Worm (Caenorhabditis elegans) whole organism, young adult: ENCODE measurements around the gene lgc-39.

Experiments used
- B0019.2 ChIP-seq: fragments of 200-800 bp; sonication (Bioruptor generic); conservative IDR thresholded peaks from 2 replicates; pipeline ENCODE4 v1.3.6; 2022; ENCODE audit warnings: missing genetic modification reagents, missing genetic modification characterization, missing compliant biosample characterization
- C06A6.2 ChIP-seq: fragments of 200-800 bp; sonication (Bioruptor generic); conservative IDR thresholded peaks from 2 replicates; pipeline ENCODE4 v1.3.6; 2022; ENCODE audit warnings: missing genetic modification characterization, missing compliant biosample characterization
- F55B11.4 ChIP-seq: sonication (generic microtip); optimal IDR thresholded peaks from 2 replicates; lab custom pipeline; 2016; ENCODE audit warnings: missing compliant biosample characterization, missing genetic modification characterization, borderline replicate concordance; ENCODE audit not compliant: insufficient read depth
- K12H6.12 ChIP-seq: fragments of 200-800 bp; sonication (Bioruptor generic); optimal IDR thresholded peaks from 2 replicates; lab custom pipeline; 2018; ENCODE audit warnings: mild to moderate bottlenecking, missing genetic modification characterization, missing compliant biosample characterization
- Y79H2A.3 ChIP-seq: fragments of 200-800 bp; sonication (Bioruptor generic); conservative IDR thresholded peaks from 2 replicates; pipeline ENCODE4 v1.3.6; 2022; ENCODE audit warnings: missing genetic modification reagents, missing genetic modification characterization, missing compliant biosample characterization
- ZK185.1 ChIP-seq: sonication (generic microtip); optimal IDR thresholded peaks from 2 replicates; lab custom pipeline; 2016; ENCODE audit warnings: mild to moderate bottlenecking, missing genetic modification characterization, missing compliant biosample characterization; ENCODE audit not compliant: poor library complexity, severe bottlenecking
- ama-1 ChIP-seq, 3 experiments: fragments of 150-350 bp in 1 of 3; sonication (generic microtip) in 2 of 3; optimal IDR thresholded peaks; 2 replicates each; lab custom pipeline; 2014 to 2018; ENCODE audit warnings: missing biosample characterization in 2 of 3, missing genetic modification characterization in 2 of 3, missing genetic modification reagents in 2 of 3
- atf-7 ChIP-seq: sonication (generic microtip); optimal IDR thresholded peaks from 2 replicates; lab custom pipeline; 2017; ENCODE audit warnings: mild to moderate bottlenecking, missing genetic modification characterization, missing compliant biosample characterization
- bed-2 ChIP-seq: fragments of 200-800 bp; sonication (Bioruptor generic); IDR thresholded peaks from 2 replicates; pipeline ENCODE4 v1.3.6; 2022; ENCODE audit warnings: missing genetic modification reagents, missing genetic modification characterization, missing compliant biosample characterization
- cebp-1 ChIP-seq, 2 experiments: fragments of 200-800 bp in 1 of 2; sonication (Bioruptor generic) in 1 of 2; sonication (generic microtip) in 1 of 2; IDR thresholded peaks in 1 of 2; optimal IDR thresholded peaks in 1 of 2; 2 replicates each; pipeline versions ENCODE4 v1.3.6 to Lab custom; 2017 to 2022; ENCODE audit warnings: missing compliant biosample characterization in 2 of 2, missing genetic modification characterization in 2 of 2, mild to moderate bottlenecking in 1 of 2, missing genetic modification reagents in 1 of 2, moderate library complexity in 1 of 2
- ceh-91 ChIP-seq: fragments of 200-800 bp; sonication (Bioruptor generic); IDR thresholded peaks from 2 replicates; pipeline ENCODE4 v1.3.6; 2022; ENCODE audit warnings: missing genetic modification reagents, missing genetic modification characterization, missing compliant biosample characterization
- dpl-1 ChIP-seq: fragments of 150-350 bp; optimal IDR thresholded peaks from 2 replicates; lab custom pipeline; 2014; ENCODE audit warnings: missing biosample characterization, missing genetic modification reagents, missing genetic modification characterization
- efl-1 ChIP-seq: fragments of 150-350 bp; optimal IDR thresholded peaks from 2 replicates; lab custom pipeline; 2014; ENCODE audit warnings: missing biosample characterization, missing genetic modification reagents, missing genetic modification characterization
- ekl-4 ChIP-seq: fragments of 200-800 bp; sonication (Bioruptor generic); IDR thresholded peaks from 2 replicates; pipeline ENCODE4 v1.3.6; 2022; ENCODE audit warnings: missing genetic modification reagents, missing genetic modification characterization, missing compliant biosample characterization
- fkh-3 ChIP-seq: sonication (generic microtip); optimal IDR thresholded peaks from 2 replicates; lab custom pipeline; 2016; ENCODE audit warnings: mild to moderate bottlenecking, missing genetic modification characterization, missing compliant biosample characterization
- hlh-26 ChIP-seq: fragments of 200-800 bp; sonication (Bioruptor generic); conservative IDR thresholded peaks from 2 replicates; pipeline ENCODE4 v1.3.6; 2022; ENCODE audit warnings: missing genetic modification reagents, missing genetic modification characterization, missing compliant biosample characterization
- lag-1 ChIP-seq: fragments of 200-800 bp; sonication (Bioruptor generic); IDR thresholded peaks from 2 replicates; pipeline ENCODE4 v1.3.6; 2022; ENCODE audit warnings: missing genetic modification reagents, missing genetic modification characterization, missing compliant biosample characterization
- let-526 ChIP-seq: fragments of 200-800 bp; sonication (Bioruptor generic); IDR thresholded peaks from 2 replicates; pipeline ENCODE4 v1.3.6; 2022; ENCODE audit warnings: missing genetic modification reagents, missing genetic modification characterization, missing compliant biosample characterization
- lin-40 ChIP-seq: sonication (generic microtip); optimal IDR thresholded peaks from 2 replicates; lab custom pipeline; 2016; ENCODE audit warnings: missing genetic modification characterization, mild to moderate bottlenecking, missing compliant biosample characterization, missing genotype, missing genetic modification reagents
- lsl-1 ChIP-seq: fragments of 200-800 bp; sonication (Bioruptor generic); optimal IDR thresholded peaks from 2 replicates; lab custom pipeline; 2018; ENCODE audit warnings: mild to moderate bottlenecking, missing genetic modification characterization, moderate library complexity, missing compliant biosample characterization
- madf-3 ChIP-seq: fragments of 200-800 bp; sonication (Bioruptor generic); IDR thresholded peaks from 2 replicates; pipeline ENCODE4 v1.3.6; 2022; ENCODE audit warnings: missing genetic modification reagents, missing genetic modification characterization, missing compliant biosample characterization
- mel-28 ChIP-seq: sonication (generic microtip); optimal IDR thresholded peaks from 2 replicates; lab custom pipeline; 2016; ENCODE audit warnings: borderline replicate concordance, mild to moderate bottlenecking, missing genetic modification characterization, missing compliant biosample characterization
- nhr-80 ChIP-seq: sonication (generic microtip); optimal IDR thresholded peaks from 2 replicates; lab custom pipeline; 2016; ENCODE audit warnings: missing genetic modification characterization, missing compliant biosample characterization
- nhr-90 ChIP-seq: sonication (generic microtip); optimal IDR thresholded peaks from 2 replicates; lab custom pipeline; 2016; ENCODE audit warnings: missing genotype, mild to moderate bottlenecking, missing genetic modification characterization, missing compliant biosample characterization
- rcor-1 ChIP-seq: fragments of 200-800 bp; sonication (Bioruptor generic); IDR thresholded peaks from 2 replicates; pipeline ENCODE4 v1.3.6; 2022; ENCODE audit warnings: missing genetic modification reagents, missing genetic modification characterization, missing compliant biosample characterization
- sea-2 ChIP-seq: fragments of 200-800 bp; sonication (Bioruptor generic); IDR thresholded peaks from 2 replicates; pipeline ENCODE4 v1.3.6; 2022; ENCODE audit warnings: missing genetic modification characterization, missing compliant biosample characterization
- snpc-4 ChIP-seq, 5 experiments: fragments of 150-350 bp in 1 of 5; sonication (generic microtip) in 4 of 5; optimal IDR thresholded peaks; 2 replicates each; lab custom pipeline; 2014 to 2018; ENCODE audit warnings: missing genetic modification characterization in 5 of 5, missing biosample characterization in 3 of 5, antibody characterized with exemption in 2 of 5, mild to moderate bottlenecking in 2 of 5, missing compliant biosample characterization in 2 of 5, missing genotype in 2 of 5, moderate library complexity in 2 of 5, missing genetic modification reagents in 1 of 5
- tbx-9 ChIP-seq: sonication (generic microtip); optimal IDR thresholded peaks from 2 replicates; lab custom pipeline; 2016; ENCODE audit warnings: borderline replicate concordance, missing genetic modification characterization, inconsistent platforms, missing compliant biosample characterization
- zim-3 ChIP-seq: sonication (generic microtip); optimal IDR thresholded peaks from 2 replicates; lab custom pipeline; 2017; ENCODE audit warnings: mild to moderate bottlenecking, missing genetic modification characterization, moderate library complexity, missing compliant biosample characterization
- ztf-22 ChIP-seq: fragments of 200-800 bp; sonication (Bioruptor generic); optimal IDR thresholded peaks from 2 replicates; lab custom pipeline; 2018; ENCODE audit warnings: mild to moderate bottlenecking, missing genetic modification characterization, moderate library complexity, missing compliant biosample characterization
- ztf-25 ChIP-seq: fragments of 200-800 bp; sonication (Bioruptor generic); IDR thresholded peaks from 2 replicates; pipeline ENCODE4 v1.3.6; 2022; ENCODE audit warnings: missing genetic modification reagents, missing genetic modification characterization, missing compliant biosample characterization
- ztf-26 ChIP-seq: sonication (generic microtip); optimal IDR thresholded peaks from 2 replicates; lab custom pipeline; 2017; ENCODE audit warnings: missing genetic modification characterization, missing compliant biosample characterization
- ztf-3 ChIP-seq: fragments of 200-800 bp; sonication (Bioruptor generic); optimal IDR thresholded peaks from 2 replicates; lab custom pipeline; 2018; ENCODE audit warnings: mild to moderate bottlenecking, missing genetic modification characterization, missing compliant biosample characterization

lgc-39 gene

DNA sequence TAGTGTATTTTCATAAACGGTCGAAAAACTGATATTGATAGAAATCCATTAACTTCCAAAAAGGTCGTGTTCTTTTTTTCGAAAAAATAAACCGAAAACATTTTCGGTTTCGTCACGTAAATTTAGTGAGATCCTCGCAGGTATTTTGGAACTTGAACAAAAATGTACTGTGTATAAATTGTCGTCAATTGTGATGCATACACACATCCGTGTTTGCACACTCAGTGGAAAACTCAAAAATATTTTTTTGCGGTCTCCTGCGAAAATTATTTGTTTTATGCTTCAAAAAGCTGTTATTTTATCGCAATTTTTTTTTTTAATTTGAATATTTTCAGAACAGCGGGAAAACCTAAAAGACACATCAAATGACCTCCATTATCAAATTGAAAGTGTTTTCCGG is 3.5 kb downstream of the lgc-39 start, which contains the start of gene cpsf-2:
cpsf-2 (plus strand) TSS at position 330 of the 400 bp plus-strand sequence.
- TF ChIP-seq tbx-9 (tag; lab: Kevin White, UChicago) = no peak
- TF ChIP-seq F55B11.4 = no peak
- TF ChIP-seq nhr-90 (tag; lab: Kevin White, UChicago) = no peak
- TF ChIP-seq efl-1 = peak; percentile 3
- TF ChIP-seq, all 124 proteins: peak for 1

DNA sequence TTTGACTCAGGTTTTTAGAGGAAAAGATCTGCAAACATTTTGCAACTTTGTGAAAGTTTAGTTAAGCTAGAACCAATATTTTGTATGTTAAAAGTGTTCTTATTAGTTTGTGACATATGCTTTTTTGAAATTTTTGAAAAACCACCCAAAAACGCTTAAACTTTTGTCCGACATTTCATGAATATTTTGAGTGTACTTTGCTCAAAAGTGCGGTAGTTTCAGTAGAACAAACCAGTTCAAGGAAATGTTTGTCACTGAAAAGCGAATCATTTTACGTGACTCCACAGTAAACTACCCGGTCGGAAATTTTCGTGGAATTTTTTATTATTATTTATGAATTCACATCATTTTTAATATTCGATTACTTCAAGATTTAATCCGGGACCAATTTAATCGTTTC is 9.2 kb downstream of the lgc-39 start, which contains the start of gene pitr-5:
pitr-5 (plus strand) TSS at position 301 of the 400 bp plus-strand sequence.
- TF ChIP-seq sea-2 (no peak), ztf-25 (GFP tag; lab: Robert Waterston, UW) (no peak), snpc-4 (GFP tag; optimal IDR thresholded peaks at IDR 0.05; lab: Kevin White, UChicago) (no peak), snpc-4 (tag; optimal IDR thresholded peaks at IDR 0.05; lab: Kevin White, UChicago) (no peak), C06A6.2 (GFP tag; lab: Robert Waterston, UW) (no peak), B0019.2 (no peak), K12H6.12 (tag; lab: Kevin White, UChicago) (no peak), ztf-3 (no peak), nhr-80 (tag; lab: Kevin White, UChicago) (no peak), dpl-1 (GFP tag; lab: Kevin White, UChicago) (no peak), lag-1 (GFP tag; lab: Robert Waterston, UW) (no peak), atf-7 (tag; lab: Kevin White, UChicago) (no peak), mel-28 (tag; lab: Kevin White, UChicago) (no peak), rcor-1 (GFP tag; lab: Robert Waterston, UW) (no peak), Y79H2A.3 (GFP tag; lab: Robert Waterston, UW) (no peak), ekl-4 (GFP tag; lab: Robert Waterston, UW) (no peak), lin-40 (tag; lab: Kevin White, UChicago) (no peak), ceh-91 (GFP tag; lab: Robert Waterston, UW) (no peak), ztf-26 (tag; lab: Kevin White, UChicago) (no peak)

DNA sequence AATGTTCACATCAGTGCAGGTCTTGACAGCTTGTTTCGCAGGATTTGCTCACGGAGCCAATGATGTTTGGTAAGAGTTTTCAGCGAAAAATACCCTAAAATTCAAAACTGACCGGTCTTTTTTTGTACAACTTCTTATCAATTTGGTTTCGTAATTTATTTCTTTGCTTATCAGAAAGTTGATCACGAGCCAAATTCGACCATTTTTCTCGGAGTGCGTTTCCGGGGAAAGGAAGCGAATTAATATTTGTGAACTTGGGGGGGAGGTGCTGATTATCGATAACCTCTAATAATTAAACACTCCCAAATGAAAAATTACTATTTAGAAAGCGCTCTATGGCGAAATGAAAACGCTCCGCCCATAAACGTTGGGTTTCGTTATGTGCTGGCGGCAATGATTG is 11.3 kb downstream of the lgc-39 start:
- TF ChIP-seq let-526 (GFP tag; lab: Robert Waterston, UW) (no peak), ZK185.1 (no peak), hlh-26 (no peak), cebp-1 (GFP tag; IDR thresholded peaks at IDR 0.05; lab: Robert Waterston, UW) (no peak), cebp-1 (tag; optimal IDR thresholded peaks at IDR 0.05; lab: Kevin White, UChicago) (peak; percentile 49), ama-1 (optimal IDR thresholded peaks at IDR 0.05; lab: Kevin White, UChicago) (no peak), ama-1 (GFP tag; optimal IDR thresholded peaks at IDR 0.05; lab: Kevin White, UChicago) (no peak), nhr-80 (tag; lab: Kevin White, UChicago) (peak; percentile 68), zim-3 (tag; lab: Kevin White, UChicago) (no peak), bed-2 (no peak)

DNA sequence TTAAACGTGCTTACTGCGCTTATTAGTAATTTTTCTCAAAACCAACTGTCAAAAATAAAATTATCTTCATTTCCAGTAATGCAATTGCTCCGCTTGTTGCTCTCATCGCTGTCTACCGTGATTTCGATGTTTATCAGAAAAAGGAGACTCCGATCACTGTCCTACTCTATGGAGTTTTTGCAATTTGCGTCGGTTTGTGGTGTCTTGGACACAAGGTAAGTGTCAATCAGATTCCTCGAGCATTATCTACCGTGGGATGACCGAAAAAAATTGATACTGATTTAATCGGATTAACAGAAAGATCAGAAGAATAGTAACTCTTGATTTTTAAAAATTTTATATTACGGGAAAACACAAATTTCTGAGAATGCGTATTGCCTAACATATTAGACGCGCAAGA is 12.0 kb downstream of the lgc-39 start:
- TF ChIP-seq fkh-3 (tag; lab: Kevin White, UChicago) = no peak
- no peak for TF ChIP-seq F55B11.4
- TF ChIP-seq sea-2 = no peak
- no peak for TF ChIP-seq madf-3 (GFP tag; lab: Robert Waterston, UW)
- TF ChIP-seq ztf-22 (GFP tag; lab: Kevin White, UChicago) = no peak
- peak; percentile 55 for TF ChIP-seq nhr-80 (tag; lab: Kevin White, UChicago)
- no peak for TF ChIP-seq lsl-1 (GFP tag; lab: Kevin White, UChicago)
